Worm (Caenorhabditis elegans): ENCODE results near the gene K08F9.4.
"Not testable (repeated sequence)": the region's sequence is repeated elsewhere in the genome, so short reads cannot be mapped to it uniquely, and the experiment has no call there.

DNA sequence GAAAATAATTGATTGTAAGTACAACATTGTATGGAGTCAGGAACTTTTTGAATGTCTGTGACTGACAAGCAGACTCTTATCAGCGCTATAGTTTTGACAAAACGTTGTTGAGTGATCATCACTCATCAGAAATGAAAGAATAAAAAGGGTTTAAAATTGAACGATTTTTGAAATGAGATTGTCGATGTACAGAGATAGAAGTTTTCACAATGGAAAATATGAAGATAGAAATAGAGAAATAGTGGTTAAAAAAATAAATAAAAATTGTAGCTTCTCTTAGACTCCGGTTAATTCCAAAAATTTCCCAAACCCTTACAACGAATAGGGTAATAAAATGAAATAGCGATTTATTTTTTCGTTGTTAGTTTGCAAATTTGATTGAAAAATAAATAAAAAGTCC lies 18.7 kb upstream of the K08F9.4 start, which contains the start of gene ugt-30:
- TF ChIP-seq sea-1 (GFP tag; conservative IDR thresholded peaks at IDR 0.05); ama-1 (optimal IDR thresholded peaks at IDR 0.05); pes-1 (GFP tag; IDR thresholded peaks at IDR 0.05); ceh-36 (tag; optimal IDR thresholded peaks at IDR 0.05); flt-1 (GFP tag; IDR thresholded peaks at IDR 0.05); ets-7 (tag; optimal IDR thresholded peaks at IDR 0.05); F13C5.2 (tag; optimal IDR thresholded peaks at IDR 0.05); tbx-37 (GFP tag; conservative IDR thresholded peaks at IDR 0.05); tbx-11 (GFP tag; IDR thresholded peaks at IDR 0.05); ceh-13 (GFP tag; optimal IDR thresholded peaks at IDR 0.05); hnd-1 (tag; optimal IDR thresholded peaks at IDR 0.05): not testable (repeated sequence)

Measured in whole organism, early embryonic.